Worm (Caenorhabditis elegans) whole organism, L4 larva: Measurements from ENCODE around the gene F59E11.2.

Source experiments
- Y5F2A.4 ChIP-seq: fragments of 200-800 bp; sonication (Bioruptor generic); optimal IDR thresholded peaks from 2 replicates; lab custom pipeline; 2018; ENCODE audit warnings: mild to moderate bottlenecking, missing genetic modification characterization, missing compliant biosample characterization
- aha-1 ChIP-seq: fragments of 150-350 bp; peaks from one replicate; lab custom pipeline; 2014; ENCODE audit warnings: missing biosample characterization, missing genetic modification characterization
- aly-2 ChIP-seq: sonication (generic microtip); optimal IDR thresholded peaks from 2 replicates; lab custom pipeline; 2018; ENCODE audit warnings: missing biosample characterization, missing genetic modification characterization
- ceh-82 ChIP-seq: sonication (generic microtip); optimal IDR thresholded peaks from 2 replicates; lab custom pipeline; 2017; ENCODE audit warnings: missing biosample characterization, missing genetic modification characterization
- daf-16 ChIP-seq, 3 experiments: sonication (generic microtip); optimal IDR thresholded peaks; 2 replicates each; lab custom pipeline; 2016 to 2017; ENCODE audit warnings: missing genetic modification characterization in 3 of 3, missing genetic modification reagents in 3 of 3, mild to moderate bottlenecking in 2 of 3, missing compliant biosample characterization in 2 of 3, missing biosample characterization in 1 of 3, moderate library complexity in 1 of 3
- lsy-2 ChIP-seq, 2 experiments: fragments of 150-350 bp in 1 of 2; sonication (generic microtip) in 1 of 2; optimal IDR thresholded peaks; 2 replicates each; lab custom pipeline; 2014 to 2017; ENCODE audit warnings: missing biosample characterization in 2 of 2, missing genetic modification characterization in 2 of 2
- mdl-1 ChIP-seq, 2 experiments: fragments of 150-350 bp in 1 of 2; sonication (generic microtip) in 1 of 2; optimal IDR thresholded peaks; 2 replicates each; lab custom pipeline; 2014 to 2017; ENCODE audit warnings: missing biosample characterization in 2 of 2, missing genetic modification characterization in 2 of 2
- nhr-10 ChIP-seq: fragments of 150-350 bp; optimal IDR thresholded peaks from 2 replicates; lab custom pipeline; 2014; ENCODE audit warnings: missing biosample characterization, missing genetic modification characterization
- nhr-102 ChIP-seq: sonication (generic microtip); optimal IDR thresholded peaks from 2 replicates; lab custom pipeline; 2016; ENCODE audit warnings: mild to moderate bottlenecking, missing genetic modification characterization, moderate library complexity, missing compliant biosample characterization
- nhr-111 ChIP-seq: fragments of 200-800 bp; sonication (Bioruptor generic); optimal IDR thresholded peaks from 2 replicates; lab custom pipeline; 2018; ENCODE audit warnings: mild to moderate bottlenecking, missing genetic modification characterization, missing compliant biosample characterization
- nhr-6 ChIP-seq: fragments of 150-350 bp; optimal IDR thresholded peaks from 2 replicates; lab custom pipeline; 2014; ENCODE audit warnings: missing biosample characterization, missing genetic modification characterization
- pha-4 ChIP-seq, 2 experiments: fragments of 150-350 bp in 1 of 2; fragments of 200-800 bp in 1 of 2; sonication (Bioruptor generic) in 1 of 2; IDR thresholded peaks in 1 of 2; optimal IDR thresholded peaks in 1 of 2; 2 replicates each; pipeline versions ENCODE4 v1.3.6 to Lab custom; 2014 to 2022; ENCODE audit warnings: missing genetic modification characterization in 2 of 2, missing genetic modification reagents in 2 of 2, missing biosample characterization in 1 of 2, missing compliant biosample characterization in 1 of 2
- spr-1 ChIP-seq: sonication (generic microtip); optimal IDR thresholded peaks from 2 replicates; lab custom pipeline; 2016; ENCODE audit warnings: mild to moderate bottlenecking, missing genetic modification characterization, missing compliant biosample characterization

DNA sequence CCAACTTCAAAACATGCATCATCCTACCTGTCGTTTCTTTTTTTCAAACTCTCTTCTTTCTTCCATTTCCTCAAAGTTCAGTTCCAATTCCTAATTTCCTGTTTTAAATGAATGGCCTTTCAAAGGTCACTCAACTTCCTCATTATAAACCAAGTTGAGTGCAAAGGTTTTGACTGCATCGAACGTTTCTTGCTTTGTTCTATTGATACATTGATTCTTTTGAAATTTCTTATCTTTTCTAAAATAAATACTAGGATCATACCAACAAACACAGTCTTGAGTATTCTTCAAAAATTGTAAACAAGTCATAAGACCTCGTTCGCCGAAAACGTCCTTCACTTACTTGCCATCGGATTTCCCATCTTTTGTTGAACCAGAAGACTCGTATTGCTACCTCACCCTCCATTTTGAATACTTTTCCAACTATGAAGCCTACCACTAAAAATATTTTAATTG is 11.1 kb upstream of the F59E11.2 start, which contains the start of gene F59E11.7:
- TF ChIP-seq nhr-10 (tag; lab: Kevin White, UChicago), result no peak
- no peak for TF ChIP-seq spr-1 (tag; lab: Kevin White, UChicago)
- no peak for TF ChIP-seq nhr-102
- TF ChIP-seq daf-16 (GFP tag; optimal IDR thresholded peaks at IDR 0.05; lab: Kevin White, UChicago), result no peak
- no peak for TF ChIP-seq daf-16 (tag; optimal IDR thresholded peaks at IDR 0.05; lab: Kevin White, UChicago)
- no peak for TF ChIP-seq nhr-6 (tag; lab: Kevin White, UChicago)
- TF ChIP-seq aha-1 (tag; lab: Kevin White, UChicago), result no peak
- no peak for TF ChIP-seq pha-4 (GFP tag; IDR thresholded peaks at IDR 0.05; lab: Robert Waterston, UW)
- no peak for TF ChIP-seq pha-4 (tag; optimal IDR thresholded peaks at IDR 0.05; lab: Kevin White, UChicago)
- TF ChIP-seq aly-2 (tag; lab: Kevin White, UChicago), result no peak
- no peak for TF ChIP-seq lsy-2 (tag; optimal IDR thresholded peaks at IDR 0.05; lab: Kevin White, UChicago)
- TF ChIP-seq ceh-82, result no peak
- TF ChIP-seq Y5F2A.4 (GFP tag; lab: Kevin White, UChicago), result no peak
- TF ChIP-seq mdl-1 (tag; optimal IDR thresholded peaks at IDR 0.05; lab: Kevin White, UChicago), result no peak
- TF ChIP-seq nhr-111 (GFP tag; lab: Kevin White, UChicago), result no peak
